Fruit fly (Drosophila melanogaster): ENCODE data around the gene pigs.

- TF ChIP-seq h (optimal IDR thresholded peaks at IDR 0.05) (no peak), Sin3A (optimal IDR thresholded peaks at IDR 0.05) (no peak)
Observed at dm6 chrX:6616771-6617170, 16.9 kb downstream of the pigs start.

Measured in Kc167 (cell line).